Fruit fly (Drosophila melanogaster) whole organism, embryonic: ENCODE results near the gene CG5608.
"Not testable (repeated sequence)": the region's sequence is repeated elsewhere in the genome, so short reads cannot be mapped to it uniquely, and the experiment has no call there.

Experiments
- Blimp-1 ChIP-seq: fragments of 200-800 bp; sonication (Bioruptor generic); optimal IDR thresholded peaks from 3 replicates; lab custom pipeline; 2018; ENCODE audit warnings: missing biosample characterization, missing genetic modification characterization, mild to moderate bottlenecking, moderate library complexity, missing genetic modification reagents
- CG10147 ChIP-seq: fragments of 200-800 bp; sonication (Bioruptor generic); optimal IDR thresholded peaks from 2 replicates; lab custom pipeline; 2019; ENCODE audit warnings: missing biosample characterization, mild to moderate bottlenecking, missing genetic modification characterization, moderate library complexity
- CG12299 ChIP-seq: fragments of 200-800 bp; sonication (Bioruptor generic); optimal IDR thresholded peaks from 2 replicates; lab custom pipeline; 2018; ENCODE audit warnings: missing biosample characterization, mild to moderate bottlenecking, missing genetic modification characterization
- CG14667 ChIP-seq: fragments of 200-800 bp; sonication (Bioruptor generic); IDR thresholded peaks from 2 replicates; pipeline ENCODE4 v1.3.6; 2022; ENCODE audit warnings: missing biosample characterization, missing genetic modification characterization
- CG3838 ChIP-seq: fragments of 200-800 bp; sonication (Bioruptor generic); optimal IDR thresholded peaks from 3 replicates; lab custom pipeline; 2016; ENCODE audit warnings: missing biosample characterization, missing genetic modification characterization
- CG4328 ChIP-seq: fragments of 200-800 bp; sonication (Bioruptor generic); optimal IDR thresholded peaks from 3 replicates; lab custom pipeline; 2017; ENCODE audit warnings: missing biosample characterization, missing genetic modification reagents, missing genetic modification characterization
- CG5180 ChIP-seq: fragments of 200-800 bp; sonication (Bioruptor generic); optimal IDR thresholded peaks from 3 replicates; lab custom pipeline; 2017; ENCODE audit warnings: missing biosample characterization, missing genetic modification characterization, mild to moderate bottlenecking, moderate library complexity, missing genetic modification reagents
- CG6765 ChIP-seq: fragments of 200-800 bp; sonication (Bioruptor generic); optimal IDR thresholded peaks from 3 replicates; lab custom pipeline; 2017; ENCODE audit warnings: missing biosample characterization, mild to moderate bottlenecking, missing genetic modification characterization
- CG8388 ChIP-seq: fragments of 200-800 bp; sonication (Bioruptor generic); optimal IDR thresholded peaks from 2 replicates; lab custom pipeline; 2019; ENCODE audit warnings: missing biosample characterization, mild to moderate bottlenecking, missing genetic modification characterization, moderate library complexity
- CTCF ChIP-seq: fragments of 200-800 bp; sonication (Bioruptor generic); optimal IDR thresholded peaks from 2 replicates; lab custom pipeline; 2017; ENCODE audit warnings: missing biosample characterization, mild to moderate bottlenecking, missing genetic modification characterization, moderate library complexity
- CrebB ChIP-seq: fragments of 200-800 bp; sonication (Bioruptor generic); optimal IDR thresholded peaks from 3 replicates; lab custom pipeline; 2018; ENCODE audit warnings: missing biosample characterization, mild to moderate bottlenecking, missing genetic modification characterization
- Deaf1 ChIP-seq: fragments of 200-800 bp; optimal IDR thresholded peaks from 3 replicates; lab custom pipeline; 2019; ENCODE audit warnings: missing biosample characterization, mild to moderate bottlenecking, missing genetic modification characterization, moderate library complexity
- Gug ChIP-seq: fragments of 200-800 bp; sonication (Bioruptor generic); IDR thresholded peaks from 4 replicates; pipeline ENCODE4 v1.3.6; 2022; ENCODE audit warnings: missing biosample characterization, missing genetic modification characterization
- H2.0 ChIP-seq: fragments of 200-800 bp; sonication (Bioruptor generic); IDR thresholded peaks from 2 replicates; pipeline ENCODE4 v1.3.6; 2022; ENCODE audit warnings: missing biosample characterization, missing genetic modification characterization
- Jarid2 ChIP-seq: fragments of 200-800 bp; sonication (Bioruptor generic); optimal IDR thresholded peaks from 3 replicates; lab custom pipeline; 2017; ENCODE audit warnings: mild to moderate bottlenecking, missing biosample characterization, missing genetic modification reagents, missing genetic modification characterization
- MBD-R2 ChIP-seq: fragments of 200-800 bp; sonication (Bioruptor generic); IDR thresholded peaks from 2 replicates; pipeline ENCODE4 v1.3.6; 2022; ENCODE audit warnings: missing biosample characterization, missing genetic modification characterization
- Med ChIP-seq: fragments of 200-800 bp; sonication (Bioruptor generic); peaks from one replicate; lab custom pipeline; 2016; ENCODE audit warnings: missing biosample characterization, missing genetic modification characterization, mild to moderate bottlenecking, inconsistent platforms, moderate library complexity
- Tbp ChIP-seq: fragments of >200 bp; optimal IDR thresholded peaks from 2 replicates; lab custom pipeline; 2018; ENCODE audit warnings: missing biosample characterization, missing genetic modification characterization
- Trl ChIP-seq, 3 experiments: fragments of >200 bp in 2 of 3; fragments of 200-800 bp in 1 of 3; sonication (Bioruptor generic) in 1 of 3; optimal IDR thresholded peaks; 2 replicates in 1 of 3; 3 replicates in 2 of 3; lab custom pipeline; 2016 to 2017; ENCODE audit warnings: missing biosample characterization in 1 of 3, missing genetic modification characterization in 1 of 3
- ab ChIP-seq: fragments of 200-800 bp; sonication (Bioruptor generic); optimal IDR thresholded peaks from 2 replicates; lab custom pipeline; 2016; ENCODE audit warnings: missing biosample characterization, missing genetic modification characterization
- cg ChIP-seq: fragments of 200-800 bp; sonication (Bioruptor generic); optimal IDR thresholded peaks from 3 replicates; lab custom pipeline; 2019; ENCODE audit warnings: missing biosample characterization, mild to moderate bottlenecking, missing genetic modification characterization, moderate library complexity
- exex ChIP-seq: fragments of 200-800 bp; sonication (Bioruptor generic); optimal IDR thresholded peaks from 4 replicates; lab custom pipeline; 2018; ENCODE audit warnings: missing biosample characterization, mild to moderate bottlenecking, missing genetic modification characterization, moderate library complexity
- nom ChIP-seq: fragments of 200-800 bp; sonication (Bioruptor generic); optimal IDR thresholded peaks from 2 replicates; lab custom pipeline; 2017; ENCODE audit warnings: missing biosample characterization, missing genetic modification characterization, mild to moderate bottlenecking, moderate library complexity, missing genetic modification reagents
- onecut ChIP-seq: fragments of 200-800 bp; sonication (Bioruptor generic); IDR thresholded peaks from 2 replicates; pipeline ENCODE4 v1.3.6; 2022; ENCODE audit warnings: missing biosample characterization, missing genetic modification characterization
- sens ChIP-seq: fragments of 200-800 bp; sonication (Bioruptor generic); peaks from one replicate; lab custom pipeline; 2016; ENCODE audit warnings: missing biosample characterization, missing genetic modification characterization
- sug ChIP-seq: fragments of 200-800 bp; optimal IDR thresholded peaks from 2 replicates; lab custom pipeline; 2019; ENCODE audit warnings: missing biosample characterization, mild to moderate bottlenecking, missing genetic modification characterization, moderate library complexity
- yki ChIP-seq: fragments of >200 bp; optimal IDR thresholded peaks from 3 replicates; lab custom pipeline; 2018

The CG5608 gene

dm6 chr3R:12465198-12465597 lies at the start of gene CG5608:
Gene CG5608 (minus strand): TSS chr3R:12465298.
- not testable (repeated sequence) for TF ChIP-seq CG12299; ab; CG3838 (GFP tag; lab: Kevin White, UChicago)

dm6 chr3R:12508776-12509175 lies 43.7 kb upstream of the CG5608 start, which contains the start of gene Hsp70Bc:
Gene Hsp70Bc (plus strand): TSS chr3R:12509076.
- TF ChIP-seq CG6765; MBD-R2; CG4328 (GFP tag; lab: Kevin White, UChicago): not testable (repeated sequence)

dm6 chr3R:12505493-12505892 lies 40.4 kb upstream of the CG5608 start, which contains the start of gene Hsp70Bb:
Gene Hsp70Bb (plus strand): TSS chr3R:12505793.
- TF ChIP-seq H2.0 (GFP tag; lab: Robert Waterston, UW); CG14667 (GFP tag; lab: Robert Waterston, UW); exex (tag; lab: Kevin White, UChicago): not testable (repeated sequence)

dm6 chr3R:12502210-12502609 lies 37.1 kb upstream of the CG5608 start, which contains the start of gene Hsp70Bbb:
Gene Hsp70Bbb (plus strand): TSS chr3R:12502510.
- TF ChIP-seq CG10147 (GFP tag; lab: Kevin White, UChicago); CG8388 (GFP tag; lab: Kevin White, UChicago); CrebB: not testable (repeated sequence)

- TF ChIP-seq CG5180 (GFP tag; lab: Kevin White, UChicago) (peak; percentile 91), Tbp (GFP tag; lab: Kevin White, UChicago) (peak; percentile 63), Gug (GFP tag; lab: Robert Waterston, UW) (peak; percentile 53; the same call in 1 of the 4 replicates), sug (peak; percentile 4), Med (GFP tag; lab: Kevin White, UChicago) (peak; percentile 43), Blimp-1 (GFP tag; lab: Kevin White, UChicago) (peak; percentile 18), cg (GFP tag; lab: Kevin White, UChicago) (peak; percentile 41), nom (peak; percentile 11), yki (lab: Kevin White, UChicago) (peak; percentile 15), Deaf1 (tag; lab: Kevin White, UChicago) (peak; percentile 36), Jarid2 (GFP tag; lab: Kevin White, UChicago) (peak; percentile 88), onecut (GFP tag; lab: Robert Waterston, UW) (peak; percentile 71), sens (GFP tag; lab: Kevin White, UChicago) (peak; percentile 61), Trl (optimal IDR thresholded peaks at IDR 0.05; lab: Kevin White, UChicago) (peak; percentile 71 to 86), CTCF (GFP tag; lab: Kevin White, UChicago) (peak; percentile 44)
- not testable (repeated sequence) for TF ChIP-seq Trl (GFP tag; optimal IDR thresholded peaks at IDR 0.05; lab: Kevin White, UChicago)
Measured at dm6 chr3R:12477239-12477865, 12.3 kb upstream of the CG5608 start.

dm6 chr3R:12467675-12468074 lies 2.6 kb upstream of the CG5608 start, which contains the start of gene Hsp70Ba:
Gene Hsp70Ba (minus strand): TSS chr3R:12467776.
- peak in 1 of 2 experiments; percentile 70 for TF ChIP-seq Trl (optimal IDR thresholded peaks at IDR 0.05; lab: Kevin White, UChicago)
- not testable (repeated sequence) for TF ChIP-seq Trl (GFP tag; optimal IDR thresholded peaks at IDR 0.05; lab: Kevin White, UChicago)
- TF ChIP-seq onecut (GFP tag; lab: Robert Waterston, UW) = peak; percentile 66
